Fruit fly (Drosophila melanogaster): Measurements from ENCODE around the gene CG3165.

DNA sequence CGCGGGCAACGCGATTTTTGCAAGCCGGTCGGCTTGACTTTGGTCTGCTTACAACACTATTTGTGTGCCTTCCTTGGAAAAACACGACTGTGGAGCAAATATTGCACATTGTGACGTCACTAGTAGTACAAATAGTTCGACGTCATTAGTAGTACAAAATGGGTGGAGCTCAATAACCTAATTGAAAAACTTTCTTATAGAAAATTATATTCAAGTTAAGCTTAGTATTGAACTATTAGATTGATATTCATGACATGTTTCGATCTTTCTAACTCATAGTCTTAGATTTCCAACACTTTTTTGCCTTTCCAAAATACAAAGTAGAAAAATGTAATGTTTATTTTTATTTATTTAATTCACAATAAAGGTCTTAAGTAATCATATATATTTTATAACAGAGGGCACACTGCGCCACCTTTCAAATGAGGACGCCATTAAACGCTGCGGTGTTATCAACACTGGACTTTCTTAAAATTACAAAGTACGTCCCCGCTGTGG, 4.4 kb upstream of the CG3165 start, which contains the start of the genes Rrp1 and gammaTub23C:
- no peak for TF ChIP-seq usp (GFP tag; optimal IDR thresholded peaks at IDR 0.05)
- TF ChIP-seq dmrt93B (GFP tag; optimal IDR thresholded peaks at IDR 0.05), result peak; percentile 93
- peak; percentile 86 for TF ChIP-seq psq (GFP tag; optimal IDR thresholded peaks at IDR 0.05)
- peak; percentile 55 for TF ChIP-seq Myc (optimal IDR thresholded peaks at IDR 0.05)
- peak; percentile 18 for TF ChIP-seq CG32264 (GFP tag; optimal IDR thresholded peaks at IDR 0.05)
- no peak for TF ChIP-seq lola (GFP tag; optimal IDR thresholded peaks at IDR 0.05)
- peak; percentile 84 for TF ChIP-seq CG9705 (GFP tag; optimal IDR thresholded peaks at IDR 0.05)
- peak; percentile 77 for TF ChIP-seq br (GFP tag; optimal IDR thresholded peaks at IDR 0.05)
- no peak for TF ChIP-seq Dfd (GFP tag; optimal IDR thresholded peaks at IDR 0.05)
- TF ChIP-seq HLH106 (tag; optimal IDR thresholded peaks at IDR 0.05), result peak; percentile 90
- no peak for TF ChIP-seq jim (GFP tag; optimal IDR thresholded peaks at IDR 0.05)
- TF ChIP-seq fru (GFP tag; optimal IDR thresholded peaks at IDR 0.05), result peak; percentile 83

Measured in whole organism, wandering third instar larva.